Fruit fly (Drosophila melanogaster) whole organism, embryonic: Measurements from ENCODE around the gene CG3815.

ENCODE experiments used
- B-H1 ChIP-seq: fragments of 200-800 bp; sonication (Bioruptor generic); IDR thresholded peaks from 3 replicates; pipeline ENCODE4 v1.3.6; 2022; ENCODE audit warnings: missing biosample characterization, missing genetic modification characterization
- BtbVII ChIP-seq: fragments of 200-800 bp; sonication (Bioruptor generic); optimal IDR thresholded peaks from 3 replicates; lab custom pipeline; 2017; ENCODE audit warnings: missing biosample characterization, mild to moderate bottlenecking, missing genetic modification characterization
- CG10147 ChIP-seq: fragments of 200-800 bp; sonication (Bioruptor generic); optimal IDR thresholded peaks from 2 replicates; lab custom pipeline; 2019; ENCODE audit warnings: missing biosample characterization, mild to moderate bottlenecking, missing genetic modification characterization, moderate library complexity
- CG11093 ChIP-seq: fragments of 200-800 bp; sonication (Bioruptor generic); IDR thresholded peaks from 3 replicates; pipeline ENCODE4 v1.3.6; 2022; ENCODE audit warnings: missing biosample characterization, missing genetic modification characterization
- CG11456 ChIP-seq: fragments of 200-800 bp; sonication (Bioruptor generic); IDR thresholded peaks from 3 replicates; pipeline ENCODE4 v1.3.6; 2022; ENCODE audit warnings: missing biosample characterization, missing genetic modification characterization
- CG11695 ChIP-seq: fragments of 200-800 bp; sonication (Bioruptor generic); IDR thresholded peaks from 3 replicates; pipeline ENCODE4 v1.3.6; 2022; ENCODE audit warnings: missing biosample characterization, missing genetic modification characterization
- CG12219 ChIP-seq: fragments of 200-800 bp; sonication (Bioruptor generic); optimal IDR thresholded peaks from 3 replicates; lab custom pipeline; 2018; ENCODE audit warnings: missing biosample characterization, mild to moderate bottlenecking, missing genetic modification characterization
- CG12769 ChIP-seq: fragments of 200-800 bp; sonication (Bioruptor generic); optimal IDR thresholded peaks from 2 replicates; lab custom pipeline; 2019; ENCODE audit warnings: missing biosample characterization, mild to moderate bottlenecking, missing genetic modification characterization, moderate library complexity
- CG14050 ChIP-seq: fragments of 200-800 bp; sonication (Bioruptor generic); IDR thresholded peaks from 3 replicates; pipeline ENCODE4 v1.3.6; 2022; ENCODE audit warnings: missing biosample characterization, missing genetic modification characterization
- CG14441 ChIP-seq: fragments of 200-800 bp; sonication (Bioruptor generic); IDR thresholded peaks from 2 replicates; pipeline ENCODE4 v1.3.6; 2022; ENCODE audit warnings: missing biosample characterization, missing genetic modification characterization
- CG15696 ChIP-seq: fragments of 200-800 bp; sonication (Bioruptor generic); optimal IDR thresholded peaks from 2 replicates; lab custom pipeline; 2019; ENCODE audit warnings: missing biosample characterization, mild to moderate bottlenecking, missing genetic modification characterization, moderate library complexity
- CG16779 ChIP-seq: fragments of 200-800 bp; sonication (Bioruptor generic); IDR thresholded peaks from 2 replicates; pipeline ENCODE4 v1.3.6; 2022; ENCODE audit warnings: missing biosample characterization, missing genetic modification characterization
- CG17568 ChIP-seq: fragments of 200-800 bp; sonication (Bioruptor generic); optimal IDR thresholded peaks from 2 replicates; lab custom pipeline; 2018; ENCODE audit warnings: missing biosample characterization, mild to moderate bottlenecking, missing genetic modification characterization, moderate library complexity
- CG31365 ChIP-seq: fragments of 200-800 bp; sonication (Bioruptor generic); optimal IDR thresholded peaks from 2 replicates; lab custom pipeline; 2018; ENCODE audit warnings: missing biosample characterization, mild to moderate bottlenecking, missing genetic modification characterization
- CG42726 ChIP-seq: fragments of 200-800 bp; sonication (Bioruptor generic); IDR thresholded peaks from 2 replicates; pipeline ENCODE4 v1.3.6; 2022; ENCODE audit warnings: missing biosample characterization, missing genetic modification characterization; ENCODE audit not compliant: partially characterized antibody
- CG4328 ChIP-seq: fragments of 200-800 bp; sonication (Bioruptor generic); optimal IDR thresholded peaks from 3 replicates; lab custom pipeline; 2017; ENCODE audit warnings: missing biosample characterization, missing genetic modification reagents, missing genetic modification characterization
- CG9215 ChIP-seq: fragments of 200-800 bp; sonication (Bioruptor generic); IDR thresholded peaks from 2 replicates; pipeline ENCODE4 v1.3.6; 2022; ENCODE audit warnings: missing biosample characterization, missing genetic modification characterization
- CTCF ChIP-seq: fragments of 200-800 bp; sonication (Bioruptor generic); optimal IDR thresholded peaks from 2 replicates; lab custom pipeline; 2017; ENCODE audit warnings: missing biosample characterization, mild to moderate bottlenecking, missing genetic modification characterization, moderate library complexity
- Camta ChIP-seq: fragments of 200-800 bp; sonication (Bioruptor generic); optimal IDR thresholded peaks from 2 replicates; lab custom pipeline; 2016; ENCODE audit warnings: missing biosample characterization, missing genetic modification characterization
- Doc3 ChIP-seq: fragments of 200-800 bp; sonication (Bioruptor generic); IDR thresholded peaks from 3 replicates; pipeline ENCODE4 v1.3.6; 2022; ENCODE audit warnings: missing biosample characterization, missing genetic modification characterization; ENCODE audit not compliant: partially characterized antibody
- Gug ChIP-seq: fragments of 200-800 bp; sonication (Bioruptor generic); IDR thresholded peaks from 4 replicates; pipeline ENCODE4 v1.3.6; 2022; ENCODE audit warnings: missing biosample characterization, missing genetic modification characterization
- Hey ChIP-seq: fragments of 200-800 bp; sonication (Bioruptor generic); optimal IDR thresholded peaks from 3 replicates; lab custom pipeline; 2018; ENCODE audit warnings: missing biosample characterization, mild to moderate bottlenecking, missing genetic modification characterization
- Max ChIP-seq: fragments of 200-800 bp; sonication (Bioruptor generic); optimal IDR thresholded peaks from 2 replicates; lab custom pipeline; 2016; ENCODE audit warnings: missing biosample characterization, mild to moderate bottlenecking, missing genetic modification characterization
- Neu2 ChIP-seq: fragments of 200-800 bp; sonication (Bioruptor generic); optimal IDR thresholded peaks from 3 replicates; lab custom pipeline; 2016; ENCODE audit warnings: missing biosample characterization, missing genetic modification characterization, borderline replicate concordance
- Nf-YA ChIP-seq: fragments of 200-800 bp; sonication (Bioruptor generic); IDR thresholded peaks from 2 replicates; pipeline ENCODE4 v1.3.6; 2022; ENCODE audit warnings: missing biosample characterization, missing genetic modification characterization
- Opbp ChIP-seq: fragments of 200-800 bp; sonication (Bioruptor generic); IDR thresholded peaks from 3 replicates; pipeline ENCODE4 v1.3.6; 2022; ENCODE audit warnings: missing biosample characterization, missing genetic modification characterization; ENCODE audit not compliant: partially characterized antibody
- Optix ChIP-seq: fragments of 200-800 bp; sonication (Bioruptor generic); IDR thresholded peaks from 3 replicates; pipeline ENCODE4 v1.3.6; 2022; ENCODE audit warnings: missing biosample characterization, missing genetic modification characterization
- Sox100B ChIP-seq: fragments of 200-800 bp; sonication (Bioruptor generic); optimal IDR thresholded peaks from 3 replicates; lab custom pipeline; 2018; ENCODE audit warnings: missing biosample characterization, mild to moderate bottlenecking, missing genetic modification characterization
- TFAM ChIP-seq: fragments of 200-800 bp; sonication (Bioruptor generic); optimal IDR thresholded peaks from 2 replicates; lab custom pipeline; 2017; ENCODE audit warnings: missing biosample characterization, missing genetic modification characterization, inconsistent platforms
- Vsx1 ChIP-seq: fragments of 200-800 bp; sonication (Bioruptor generic); optimal IDR thresholded peaks from 2 replicates; lab custom pipeline; 2017; ENCODE audit warnings: missing biosample characterization, mild to moderate bottlenecking, missing genetic modification characterization, missing genetic modification reagents
- ara ChIP-seq: fragments of 200-800 bp; sonication (Bioruptor generic); IDR thresholded peaks from 2 replicates; pipeline ENCODE4 v1.3.6; 2022; ENCODE audit warnings: missing biosample characterization, missing genetic modification characterization
- az2 ChIP-seq: fragments of 200-800 bp; sonication (Bioruptor generic); optimal IDR thresholded peaks from 3 replicates; lab custom pipeline; 2016; ENCODE audit warnings: missing biosample characterization, missing genetic modification characterization
- bigmax ChIP-seq: fragments of 200-800 bp; sonication (Bioruptor generic); optimal IDR thresholded peaks from 2 replicates; lab custom pipeline; 2018; ENCODE audit warnings: missing biosample characterization, mild to moderate bottlenecking, missing genetic modification characterization
- br ChIP-seq: fragments of >200 bp; optimal IDR thresholded peaks from 2 replicates; lab custom pipeline; 2017
- caup ChIP-seq: fragments of 200-800 bp; sonication (Bioruptor generic); optimal IDR thresholded peaks from 3 replicates; lab custom pipeline; 2017; ENCODE audit warnings: missing biosample characterization, mild to moderate bottlenecking, missing genetic modification characterization, moderate library complexity; ENCODE audit not compliant: severe bottlenecking
- dati ChIP-seq: fragments of 200-800 bp; sonication (Bioruptor generic); IDR thresholded peaks from 2 replicates; pipeline ENCODE4 v1.3.6; 2022; ENCODE audit warnings: missing biosample characterization, missing genetic modification characterization
- en ChIP-seq: fragments of 200-800 bp; sonication (Bioruptor generic); optimal IDR thresholded peaks from 2 replicates; lab custom pipeline; 2016; ENCODE audit warnings: missing biosample characterization, missing genetic modification characterization
- eve ChIP-seq, 2 experiments: fragments of >200 bp; optimal IDR thresholded peaks; 2 replicates each; lab custom pipeline; 2017; ENCODE audit warnings: missing biosample characterization in 2 of 2, missing genetic modification characterization in 2 of 2
- exex ChIP-seq: fragments of 200-800 bp; sonication (Bioruptor generic); optimal IDR thresholded peaks from 4 replicates; lab custom pipeline; 2018; ENCODE audit warnings: missing biosample characterization, mild to moderate bottlenecking, missing genetic modification characterization, moderate library complexity
- fd64A ChIP-seq: fragments of 200-800 bp; sonication (Bioruptor generic); optimal IDR thresholded peaks from 3 replicates; lab custom pipeline; 2018; ENCODE audit warnings: missing biosample characterization, mild to moderate bottlenecking, missing genetic modification characterization
- h ChIP-seq: fragments of >200 bp; optimal IDR thresholded peaks from 2 replicates; lab custom pipeline; 2017
- hbn ChIP-seq: fragments of 200-800 bp; sonication (Bioruptor generic); IDR thresholded peaks from 2 replicates; pipeline ENCODE4 v1.3.6; 2022; ENCODE audit warnings: missing biosample characterization, missing genetic modification characterization; ENCODE audit not compliant: partially characterized antibody
- hkb ChIP-seq, 2 experiments: fragments of 200-800 bp in 1 of 2; fragments of >200 bp in 1 of 2; sonication (Bioruptor generic) in 1 of 2; IDR thresholded peaks in 1 of 2; optimal IDR thresholded peaks in 1 of 2; 2 replicates each; pipeline versions ENCODE4 v1.3.6 to Lab custom; 2017 to 2022; ENCODE audit warnings: missing biosample characterization in 1 of 2, missing genetic modification characterization in 1 of 2
- phol ChIP-seq: fragments of 200-800 bp; sonication (Bioruptor generic); optimal IDR thresholded peaks from 3 replicates; lab custom pipeline; 2018; ENCODE audit warnings: missing biosample characterization, mild to moderate bottlenecking, missing genetic modification characterization, moderate library complexity
- pros ChIP-seq: fragments of 200-800 bp; sonication (Bioruptor generic); optimal IDR thresholded peaks from 3 replicates; lab custom pipeline; 2019; ENCODE audit warnings: missing biosample characterization, mild to moderate bottlenecking, missing genetic modification characterization, moderate library complexity
- pum ChIP-seq: fragments of 200-800 bp; sonication (Bioruptor generic); optimal IDR thresholded peaks from 2 replicates; lab custom pipeline; 2016; ENCODE audit warnings: missing biosample characterization, missing genetic modification characterization
- ranshi ChIP-seq: fragments of 200-800 bp; sonication (Bioruptor generic); IDR thresholded peaks from 2 replicates; pipeline ENCODE4 v1.3.6; 2022; ENCODE audit warnings: missing biosample characterization, missing genetic modification characterization
- sd ChIP-seq: fragments of 200-800 bp; sonication (Bioruptor generic); optimal IDR thresholded peaks from 3 replicates; lab custom pipeline; 2018; ENCODE audit warnings: missing biosample characterization, mild to moderate bottlenecking, missing genetic modification characterization, moderate library complexity
- ssp ChIP-seq: fragments of 200-800 bp; sonication (Bioruptor generic); IDR thresholded peaks from 2 replicates; pipeline ENCODE4 v1.3.6; 2022; ENCODE audit warnings: missing biosample characterization, missing genetic modification characterization
- toy ChIP-seq: fragments of 200-800 bp; sonication (Bioruptor generic); IDR thresholded peaks from 2 replicates; pipeline ENCODE4 v1.3.6; 2022; ENCODE audit warnings: missing biosample characterization, missing genetic modification characterization
- trem ChIP-seq: fragments of 200-800 bp; optimal IDR thresholded peaks from 3 replicates; lab custom pipeline; 2019; ENCODE audit warnings: missing biosample characterization, mild to moderate bottlenecking, missing genetic modification characterization, moderate library complexity
- vnd ChIP-seq: fragments of 200-800 bp; sonication (Bioruptor generic); IDR thresholded peaks from 3 replicates; pipeline ENCODE4 v1.3.6; 2022; ENCODE audit warnings: missing biosample characterization, missing genetic modification characterization; ENCODE audit not compliant: partially characterized antibody
- zfh2 ChIP-seq: fragments of 200-800 bp; sonication (Bioruptor generic); optimal IDR thresholded peaks from 2 replicates; lab custom pipeline; 2016; ENCODE audit warnings: missing biosample characterization, missing genetic modification characterization

Gene CG3815

dm6 chrX:6308852-6309251 is 13.7 kb downstream of the CG3815 start, which contains the start of gene CG15894 (continued):
- peak; percentile 9 for TF ChIP-seq CG12769 (tag; lab: Kevin White, UChicago)
- TF ChIP-seq sd (tag; lab: Kevin White, UChicago): no peak
- no peak for TF ChIP-seq CG14050 (GFP tag; lab: Robert Waterston, UW)
- no peak for TF ChIP-seq Camta
- no peak for TF ChIP-seq CG16779 (GFP tag; lab: Robert Waterston, UW)
- no peak for TF ChIP-seq CG17568 (GFP tag; lab: Kevin White, UChicago)
- TF ChIP-seq hbn (GFP tag; lab: Robert Waterston, UW): no peak
- no peak for TF ChIP-seq fd64A (GFP tag; lab: Kevin White, UChicago)
- TF ChIP-seq Vsx1 (GFP tag; lab: Kevin White, UChicago): no peak
- no peak for TF ChIP-seq B-H1 (GFP tag; lab: Robert Waterston, UW)
- no peak for TF ChIP-seq CG15696 (tag; lab: Kevin White, UChicago)
- no peak for TF ChIP-seq hkb (optimal IDR thresholded peaks at IDR 0.05; lab: Kevin White, UChicago)
- 0 out of 2 replicates have a peak, but pooled peaks have one; percentile 39 for TF ChIP-seq hkb (GFP tag; IDR thresholded peaks at IDR 0.05; lab: Robert Waterston, UW)
- no peak for TF ChIP-seq ara (GFP tag; lab: Robert Waterston, UW)
- TF ChIP-seq CG14441 (GFP tag; lab: Robert Waterston, UW): no peak
- TF ChIP-seq CG9215 (GFP tag; lab: Robert Waterston, UW): no peak
- TF ChIP-seq vnd: no peak
- TF ChIP-seq az2: no peak
- TF ChIP-seq Hey (tag; lab: Kevin White, UChicago): no peak
- TF ChIP-seq Doc3 (GFP tag; lab: Robert Waterston, UW): no peak
- no peak for TF ChIP-seq Sox100B (GFP tag; lab: Kevin White, UChicago)
- TF ChIP-seq phol (tag; lab: Kevin White, UChicago): no peak
- no peak for TF ChIP-seq CG31365 (tag; lab: Kevin White, UChicago)
- TF ChIP-seq toy (GFP tag; lab: Robert Waterston, UW): no peak
- TF ChIP-seq Neu2 (GFP tag; lab: Kevin White, UChicago): no peak
- TF ChIP-seq CG12219: peak; percentile 63
- no peak for TF ChIP-seq en (GFP tag; lab: Kevin White, UChicago)
- TF ChIP-seq Opbp (GFP tag; lab: Robert Waterston, UW): no peak
- TF ChIP-seq pum (GFP tag; lab: Kevin White, UChicago): no peak
- TF ChIP-seq zfh2 (GFP tag; lab: Kevin White, UChicago): no peak
- no peak for TF ChIP-seq Nf-YA
- no peak for TF ChIP-seq TFAM (GFP tag; lab: Kevin White, UChicago)
- no peak for TF ChIP-seq trem (tag; lab: Kevin White, UChicago)
- peak; percentile 18; the same call in 1 of the 2 replicates for TF ChIP-seq ranshi
- no peak for TF ChIP-seq CG11093 (GFP tag; lab: Robert Waterston, UW)
- TF ChIP-seq Max (GFP tag; lab: Kevin White, UChicago): no peak
- TF ChIP-seq caup (GFP tag; lab: Kevin White, UChicago): no peak
- no peak for TF ChIP-seq pros (GFP tag; lab: Kevin White, UChicago)
- no peak for TF ChIP-seq CTCF (GFP tag; lab: Kevin White, UChicago)
- no peak for TF ChIP-seq bigmax
- TF ChIP-seq CG11456: no peak
- no peak for TF ChIP-seq dati (GFP tag; lab: Robert Waterston, UW)
- no peak for TF ChIP-seq Optix (GFP tag; lab: Robert Waterston, UW)
- no peak for TF ChIP-seq CG4328 (GFP tag; lab: Kevin White, UChicago)
- TF ChIP-seq CG42726 (GFP tag; lab: Robert Waterston, UW): no peak
- TF ChIP-seq BtbVII: no peak
- TF ChIP-seq h (lab: Kevin White, UChicago): no peak
- TF ChIP-seq CG11695 (GFP tag; lab: Robert Waterston, UW): no peak
- no peak for TF ChIP-seq ssp
- no peak for TF ChIP-seq CG10147 (GFP tag; lab: Kevin White, UChicago)
- TF ChIP-seq exex (tag; lab: Kevin White, UChicago): no peak
- TF ChIP-seq Gug (GFP tag; lab: Robert Waterston, UW): no peak
- TF ChIP-seq br: no peak
- no peak for TF ChIP-seq eve (GFP tag; optimal IDR thresholded peaks at IDR 0.05; lab: Kevin White, UChicago)
